Worm (Caenorhabditis elegans) whole organism, L4 larva: ENCODE results near the gene C49C3.6.

ENCODE experiments used
- F37D6.2 ChIP-seq: sonication (generic microtip); optimal IDR thresholded peaks from 2 replicates; lab custom pipeline; 2016; ENCODE audit warnings: mild to moderate bottlenecking, missing genetic modification characterization, missing compliant biosample characterization
- R02D3.7 ChIP-seq: fragments of 150-350 bp; sonication (generic microtip); optimal IDR thresholded peaks from 3 replicates; lab custom pipeline; 2014; ENCODE audit warnings: missing biosample characterization, missing genetic modification characterization
- T20F7.1 ChIP-seq: fragments of 200-800 bp; sonication (Bioruptor generic); optimal IDR thresholded peaks from 2 replicates; lab custom pipeline; 2018; ENCODE audit warnings: mild to moderate bottlenecking, missing genetic modification characterization, missing compliant biosample characterization
- Y75B8A.6 ChIP-seq: fragments of 200-800 bp; sonication (Bioruptor generic); IDR thresholded peaks from 2 replicates; pipeline ENCODE4 v1.3.6; 2022; ENCODE audit warnings: missing genetic modification reagents, missing genetic modification characterization, missing compliant biosample characterization
- aha-1 ChIP-seq: fragments of 150-350 bp; peaks from one replicate; lab custom pipeline; 2014; ENCODE audit warnings: missing biosample characterization, missing genetic modification characterization
- daf-16 ChIP-seq, 3 experiments: sonication (generic microtip); optimal IDR thresholded peaks; 2 replicates each; lab custom pipeline; 2016 to 2017; ENCODE audit warnings: missing genetic modification characterization in 3 of 3, missing genetic modification reagents in 3 of 3, mild to moderate bottlenecking in 2 of 3, missing compliant biosample characterization in 2 of 3, missing biosample characterization in 1 of 3, moderate library complexity in 1 of 3
- dmd-6 ChIP-seq: fragments of 200-800 bp; sonication (Bioruptor generic); IDR thresholded peaks from 2 replicates; pipeline ENCODE4 v1.3.6; 2022; ENCODE audit warnings: missing genetic modification reagents, missing genetic modification characterization, missing compliant biosample characterization
- duxl-1 ChIP-seq: sonication (generic microtip); optimal IDR thresholded peaks from 2 replicates; lab custom pipeline; 2016; ENCODE audit warnings: mild to moderate bottlenecking, missing genetic modification characterization, moderate library complexity, missing compliant biosample characterization; ENCODE audit not compliant: poor library complexity
- dve-1 ChIP-seq: sonication (generic microtip); optimal IDR thresholded peaks from 2 replicates; lab custom pipeline; 2017; ENCODE audit warnings: antibody characterized with exemption, mild to moderate bottlenecking, missing genetic modification characterization, missing compliant biosample characterization; ENCODE audit not compliant: insufficient read depth
- egl-27 ChIP-seq: sonication (generic microtip); optimal IDR thresholded peaks from 3 replicates; lab custom pipeline; 2017; ENCODE audit warnings: missing biosample characterization, missing genetic modification reagents, missing genetic modification characterization
- fkh-10 ChIP-seq: fragments of 150-350 bp; optimal IDR thresholded peaks from 2 replicates; lab custom pipeline; 2014; ENCODE audit warnings: missing biosample characterization, missing genetic modification reagents, missing genetic modification characterization
- lin-13 ChIP-seq: fragments of 150-350 bp; optimal IDR thresholded peaks from 2 replicates; lab custom pipeline; 2014; ENCODE audit warnings: missing biosample characterization, missing genetic modification reagents, missing genetic modification characterization
- lin-29 ChIP-seq: fragments of 200-800 bp; sonication (Bioruptor generic); IDR thresholded peaks from 2 replicates; pipeline ENCODE4 v1.3.6; 2022; ENCODE audit warnings: missing genetic modification reagents, missing genetic modification characterization, missing compliant biosample characterization
- lin-38 ChIP-seq: fragments of 200-800 bp; sonication (Bioruptor generic); IDR thresholded peaks from 2 replicates; pipeline ENCODE4 v1.3.6; 2022; ENCODE audit warnings: missing genetic modification reagents, missing genetic modification characterization, missing compliant biosample characterization
- lin-39 ChIP-seq: fragments of 150-350 bp; optimal IDR thresholded peaks from 2 replicates; lab custom pipeline; 2014; ENCODE audit warnings: missing biosample characterization, missing genetic modification reagents, missing genetic modification characterization
- lir-3 ChIP-seq: sonication (generic microtip); optimal IDR thresholded peaks from 2 replicates; lab custom pipeline; 2016; ENCODE audit warnings: mild to moderate bottlenecking, missing genetic modification characterization, missing compliant biosample characterization
- mdt-29 ChIP-seq: fragments of 200-800 bp; sonication (Bioruptor generic); IDR thresholded peaks from 2 replicates; pipeline ENCODE4 v1.3.6; 2022; ENCODE audit warnings: missing genetic modification reagents, missing genetic modification characterization, missing compliant biosample characterization
- mep-1 ChIP-seq: fragments of 150-350 bp; sonication (generic microtip); optimal IDR thresholded peaks from 3 replicates; lab custom pipeline; 2014; ENCODE audit warnings: missing biosample characterization, missing genetic modification characterization
- mes-2 ChIP-seq: sonication (generic microtip); optimal IDR thresholded peaks from 2 replicates; lab custom pipeline; 2016; ENCODE audit warnings: missing genotype, mild to moderate bottlenecking, missing genetic modification characterization, missing compliant biosample characterization; ENCODE audit not compliant: poor library complexity, severe bottlenecking
- nhr-11 ChIP-seq: fragments of 150-350 bp; optimal IDR thresholded peaks from 2 replicates; lab custom pipeline; 2014; ENCODE audit warnings: missing biosample characterization, missing genetic modification characterization
- nhr-237 ChIP-seq: sonication (generic microtip); optimal IDR thresholded peaks from 2 replicates; lab custom pipeline; 2017; ENCODE audit warnings: missing biosample characterization, missing genetic modification characterization
- nhr-77 ChIP-seq: fragments of 150-350 bp; optimal IDR thresholded peaks from 2 replicates; lab custom pipeline; 2014; ENCODE audit warnings: missing biosample characterization, missing genetic modification characterization
- pqm-1 ChIP-seq: sonication (generic microtip); optimal IDR thresholded peaks from 2 replicates; lab custom pipeline; 2017; ENCODE audit warnings: missing biosample characterization, missing genetic modification characterization
- rbr-2 ChIP-seq: sonication (generic microtip); optimal IDR thresholded peaks from 2 replicates; lab custom pipeline; 2016; ENCODE audit warnings: missing genotype, missing genetic modification characterization, missing compliant biosample characterization
- snpc-1.2 ChIP-seq: fragments of 200-800 bp; sonication (Bioruptor generic); IDR thresholded peaks from 2 replicates; pipeline ENCODE4 v1.3.6; 2022; ENCODE audit warnings: missing genetic modification reagents, missing genetic modification characterization, missing compliant biosample characterization
- snpc-4 ChIP-seq: fragments of 150-350 bp; optimal IDR thresholded peaks from 2 replicates; lab custom pipeline; 2014; ENCODE audit warnings: missing biosample characterization, missing genetic modification characterization
- spr-3 ChIP-seq: fragments of 200-800 bp; sonication (Bioruptor generic); optimal IDR thresholded peaks from 2 replicates; lab custom pipeline; 2018; ENCODE audit warnings: mild to moderate bottlenecking, missing genetic modification characterization, missing compliant biosample characterization
- unc-39 ChIP-seq: sonication (generic microtip); optimal IDR thresholded peaks from 2 replicates; lab custom pipeline; 2017; ENCODE audit warnings: missing biosample characterization, missing genetic modification characterization
- unc-62 ChIP-seq, 3 experiments: fragments of 150-350 bp in 1 of 3; sonication (generic microtip); optimal IDR thresholded peaks in 2 of 3; peaks in 1 of 3; 1 replicate in 1 of 3; 2 replicates in 2 of 3; lab custom pipeline; 2014 to 2017; ENCODE audit warnings: missing biosample characterization in 3 of 3, missing genetic modification characterization in 3 of 3, missing genetic modification reagents in 3 of 3, missing genotype in 1 of 3
- zfp-3 ChIP-seq: fragments of 200-800 bp; sonication (Bioruptor generic); conservative IDR thresholded peaks from 2 replicates; pipeline ENCODE4 v1.3.6; 2022; ENCODE audit warnings: missing genetic modification reagents, missing genetic modification characterization, missing compliant biosample characterization
- ztf-7 ChIP-seq: fragments of 150-350 bp; optimal IDR thresholded peaks from 2 replicates; lab custom pipeline; 2014; ENCODE audit warnings: missing biosample characterization, missing genetic modification characterization

Gene C49C3.6

ce11 chrIV:17287908-17288675, 43.2 kb upstream of the C49C3.6 start, which contains the start of gene zipt-7.1:
Gene zipt-7.1 (minus strand): TSS chrIV:17288139.
- TF ChIP-seq mes-2 (tag; lab: Kevin White, UChicago): no peak
- no peak for TF ChIP-seq nhr-237
- TF ChIP-seq ztf-7 (tag; lab: Kevin White, UChicago): peak; percentile 48
- TF ChIP-seq mdt-29: no peak
- peak; percentile 0 for TF ChIP-seq dve-1 (tag; lab: Kevin White, UChicago)
- 0 out of 2 replicates have a peak, but pooled peaks have one; percentile 10 for TF ChIP-seq lin-38 (GFP tag; lab: Robert Waterston, UW)
- no peak for TF ChIP-seq nhr-11 (tag; lab: Kevin White, UChicago)
- no peak for TF ChIP-seq T20F7.1

ce11 chrIV:17291629-17292199, 39.6 kb upstream of the C49C3.6 start, which contains the start of the genes T28F3.11 and slc-17.4:
Gene T28F3.11 (minus strand): TSS chrIV:17291679.
Gene slc-17.4 (minus strand): TSS chrIV:17291733.
- TF ChIP-seq unc-62 (GFP tag; optimal IDR thresholded peaks at IDR 0.05 in 1 of 2; lab: Kevin White, UChicago): peak in 1 of 2 experiments; percentile 16
- no peak for TF ChIP-seq unc-62 (tag; optimal IDR thresholded peaks at IDR 0.05; lab: Kevin White, UChicago)
- TF ChIP-seq R02D3.7: no peak

- TF ChIP-seq aha-1 (tag; lab: Kevin White, UChicago) (peak; percentile 82), mep-1 (tag; lab: Kevin White, UChicago) (peak; percentile 26), daf-16 (GFP tag; optimal IDR thresholded peaks at IDR 0.05; lab: Kevin White, UChicago) (no peak), daf-16 (tag; optimal IDR thresholded peaks at IDR 0.05; lab: Kevin White, UChicago) (peak; percentile 48), dmd-6 (GFP tag; lab: Robert Waterston, UW) (peak; percentile 15; the same call in 1 of the 2 replicates), unc-39 (no peak), F37D6.2 (tag; lab: Kevin White, UChicago) (no peak), dve-1 (tag; lab: Kevin White, UChicago) (peak; percentile 42)
These were observed 39.0 kb upstream of the C49C3.6 start for ce11 chrIV:17292350-17292749.

- 0 out of 2 replicates have a peak, but pooled peaks have one; percentile 26 for TF ChIP-seq dmd-6 (GFP tag; lab: Robert Waterston, UW)
- TF ChIP-seq pqm-1: peak; percentile 14
- TF ChIP-seq lin-39 (tag; lab: Kevin White, UChicago): no peak
- no peak for TF ChIP-seq egl-27 (tag; lab: Kevin White, UChicago)
- no peak for TF ChIP-seq lin-13 (GFP tag; lab: Kevin White, UChicago)
- no peak for TF ChIP-seq nhr-77
- TF ChIP-seq lin-29 (GFP tag; lab: Robert Waterston, UW): no peak
- TF ChIP-seq aha-1 (tag; lab: Kevin White, UChicago): peak; percentile 53
- no peak for TF ChIP-seq Y75B8A.6 (GFP tag; lab: Robert Waterston, UW)
- TF ChIP-seq zfp-3 (GFP tag; lab: Robert Waterston, UW): no peak
- TF ChIP-seq lir-3 (tag; lab: Kevin White, UChicago): no peak
- TF ChIP-seq dve-1 (tag; lab: Kevin White, UChicago): peak; percentile 37
- no peak for TF ChIP-seq snpc-1.2
- TF ChIP-seq spr-3 (GFP tag; lab: Kevin White, UChicago): no peak
- no peak for TF ChIP-seq snpc-4 (tag; lab: Kevin White, UChicago)
These were observed 38.3 kb upstream of the C49C3.6 start for ce11 chrIV:17293068-17293467.

ce11 chrIV:17293679-17294078, 37.6 kb upstream of the C49C3.6 start:
- TF ChIP-seq fkh-10 (GFP tag; lab: Kevin White, UChicago) (peak; percentile 20), rbr-2 (tag; lab: Kevin White, UChicago) (peak; percentile 38), duxl-1 (tag; lab: Kevin White, UChicago) (no peak), mdt-29 (no peak)
- TF ChIP-seq, all 104 proteins: peak for 2
